Fruit fly (Drosophila melanogaster): ENCODE data around the gene CG12259.

dm6 chr3R:27953890-27954289 is 33.0 kb upstream of the CG12259 start, which contains the start of gene CG4951:
- no peak for TF ChIP-seq CG17568 (GFP tag; optimal IDR thresholded peaks at IDR 0.05)
- no peak for TF ChIP-seq ac (GFP tag; optimal IDR thresholded peaks at IDR 0.05)
- TF ChIP-seq CG10209 (GFP tag; optimal IDR thresholded peaks at IDR 0.05), result no peak

Measured in whole organism, embryonic.